Fruit fly (Drosophila melanogaster) whole organism, embryonic: ENCODE data around the gene Nthl1.

ENCODE experiments used
- CG10565 ChIP-seq: fragments of 200-800 bp; sonication (Bioruptor generic); optimal IDR thresholded peaks from 3 replicates; lab custom pipeline; 2016; ENCODE audit warnings: missing biosample characterization, mild to moderate bottlenecking, missing genetic modification characterization
- CG11093 ChIP-seq: fragments of 200-800 bp; sonication (Bioruptor generic); IDR thresholded peaks from 3 replicates; pipeline ENCODE4 v1.3.6; 2022; ENCODE audit warnings: missing biosample characterization, missing genetic modification characterization
- CG11456 ChIP-seq: fragments of 200-800 bp; sonication (Bioruptor generic); IDR thresholded peaks from 3 replicates; pipeline ENCODE4 v1.3.6; 2022; ENCODE audit warnings: missing biosample characterization, missing genetic modification characterization
- CG11696 ChIP-seq: fragments of 200-800 bp; sonication (Bioruptor generic); IDR thresholded peaks from 2 replicates; pipeline ENCODE4 v1.3.6; 2022; ENCODE audit warnings: missing biosample characterization, missing genetic modification characterization
- CG12744 ChIP-seq: fragments of 200-800 bp; sonication (Bioruptor generic); optimal IDR thresholded peaks from 2 replicates; lab custom pipeline; 2016; ENCODE audit warnings: missing biosample characterization, missing genetic modification characterization
- CG14860 ChIP-seq: fragments of 200-800 bp; sonication (Bioruptor generic); IDR thresholded peaks from 3 replicates; pipeline ENCODE4 v1.3.6; 2022; ENCODE audit warnings: missing biosample characterization, missing genetic modification characterization; ENCODE audit not compliant: partially characterized antibody
- CG1647 ChIP-seq: fragments of 200-800 bp; sonication (Bioruptor generic); optimal IDR thresholded peaks from 3 replicates; lab custom pipeline; 2016; ENCODE audit warnings: missing biosample characterization, missing genetic modification characterization
- CG17568 ChIP-seq: fragments of 200-800 bp; sonication (Bioruptor generic); optimal IDR thresholded peaks from 2 replicates; lab custom pipeline; 2018; ENCODE audit warnings: missing biosample characterization, mild to moderate bottlenecking, missing genetic modification characterization, moderate library complexity
- CG17802 ChIP-seq: fragments of 200-800 bp; sonication (Bioruptor generic); optimal IDR thresholded peaks from 2 replicates; lab custom pipeline; 2018; ENCODE audit warnings: missing biosample characterization, mild to moderate bottlenecking, missing genetic modification characterization, moderate library complexity
- CG17829 ChIP-seq: fragments of 200-800 bp; optimal IDR thresholded peaks from 2 replicates; lab custom pipeline; 2019; ENCODE audit warnings: missing biosample characterization, mild to moderate bottlenecking, missing genetic modification characterization, moderate library complexity
- CG18764 ChIP-seq: fragments of 200-800 bp; sonication (Bioruptor generic); optimal IDR thresholded peaks from 3 replicates; lab custom pipeline; 2016; ENCODE audit warnings: missing biosample characterization, missing genetic modification characterization
- CG2202 ChIP-seq: fragments of 200-800 bp; sonication (Bioruptor generic); optimal IDR thresholded peaks from 2 replicates; lab custom pipeline; 2018; ENCODE audit warnings: missing biosample characterization, mild to moderate bottlenecking, missing genetic modification characterization
- CG31365 ChIP-seq: fragments of 200-800 bp; sonication (Bioruptor generic); optimal IDR thresholded peaks from 2 replicates; lab custom pipeline; 2018; ENCODE audit warnings: missing biosample characterization, mild to moderate bottlenecking, missing genetic modification characterization
- CG31388 ChIP-seq: fragments of 200-800 bp; sonication (Bioruptor generic); optimal IDR thresholded peaks from 2 replicates; lab custom pipeline; 2016; ENCODE audit warnings: missing biosample characterization, missing genetic modification characterization
- CG33213 ChIP-seq: fragments of 200-800 bp; sonication (Bioruptor generic); optimal IDR thresholded peaks from 3 replicates; lab custom pipeline; 2016; ENCODE audit warnings: missing biosample characterization, missing genetic modification characterization
- CG34376 ChIP-seq: fragments of 200-800 bp; sonication (Bioruptor generic); optimal IDR thresholded peaks from 2 replicates; lab custom pipeline; 2018; ENCODE audit warnings: missing biosample characterization, mild to moderate bottlenecking, missing genetic modification characterization
- CG4730 ChIP-seq: fragments of 200-800 bp; sonication (Bioruptor generic); IDR thresholded peaks from 2 replicates; pipeline ENCODE4 v1.3.6; 2022; ENCODE audit warnings: missing biosample characterization, missing genetic modification characterization
- CG4820 ChIP-seq: fragments of 200-800 bp; sonication (Bioruptor generic); optimal IDR thresholded peaks from 3 replicates; lab custom pipeline; 2016; ENCODE audit warnings: missing biosample characterization, missing genetic modification characterization
- CG5245 ChIP-seq: fragments of 200-800 bp; sonication (Bioruptor generic); optimal IDR thresholded peaks from 3 replicates; lab custom pipeline; 2016; ENCODE audit warnings: missing biosample characterization, missing genetic modification characterization
- CG5953 ChIP-seq: fragments of 200-800 bp; sonication (Bioruptor generic); IDR thresholded peaks from 2 replicates; pipeline ENCODE4 v1.3.6; 2022; ENCODE audit warnings: missing biosample characterization, missing genetic modification characterization
- CG6683 ChIP-seq: fragments of 200-800 bp; sonication (Bioruptor generic); optimal IDR thresholded peaks from 2 replicates; lab custom pipeline; 2017; ENCODE audit warnings: missing biosample characterization, mild to moderate bottlenecking, missing genetic modification characterization, missing genetic modification reagents
- CG7745 ChIP-seq: fragments of 200-800 bp; sonication (Bioruptor generic); optimal IDR thresholded peaks from 2 replicates; lab custom pipeline; 2018; ENCODE audit warnings: missing biosample characterization, mild to moderate bottlenecking, missing genetic modification characterization, moderate library complexity
- Dll ChIP-seq: fragments of 200-800 bp; sonication (Bioruptor generic); IDR thresholded peaks from 4 replicates; pipeline ENCODE4 v1.3.6; 2022; ENCODE audit warnings: missing biosample characterization, missing genetic modification characterization; ENCODE audit not compliant: partially characterized antibody
- Doc2 ChIP-seq: fragments of 200-800 bp; sonication (Bioruptor generic); IDR thresholded peaks from 2 replicates; pipeline ENCODE4 v1.3.6; 2022; ENCODE audit warnings: missing biosample characterization, missing genetic modification characterization
- Med ChIP-seq: fragments of 200-800 bp; sonication (Bioruptor generic); peaks from one replicate; lab custom pipeline; 2016; ENCODE audit warnings: missing biosample characterization, missing genetic modification characterization, mild to moderate bottlenecking, inconsistent platforms, moderate library complexity
- Meics ChIP-seq: fragments of 200-800 bp; sonication (Bioruptor generic); optimal IDR thresholded peaks from 2 replicates; lab custom pipeline; 2017; ENCODE audit warnings: missing biosample characterization, mild to moderate bottlenecking, missing genetic modification characterization
- Pdp1 ChIP-seq, 2 experiments: fragments of 200-800 bp; sonication (Bioruptor generic); optimal IDR thresholded peaks; 3 replicates each; lab custom pipeline; 2016; ENCODE audit warnings: missing biosample characterization in 2 of 2, missing genetic modification characterization in 2 of 2, mild to moderate bottlenecking in 1 of 2, moderate library complexity in 1 of 2
- Ravus ChIP-seq: fragments of 200-800 bp; sonication (Bioruptor generic); IDR thresholded peaks from 2 replicates; pipeline ENCODE4 v1.3.6; 2022; ENCODE audit warnings: missing biosample characterization, missing genetic modification characterization
- Scr ChIP-seq: fragments of 200-800 bp; sonication (Bioruptor generic); IDR thresholded peaks from 2 replicates; pipeline ENCODE4 v1.3.6; 2022; ENCODE audit warnings: missing biosample characterization, missing genetic modification characterization; ENCODE audit not compliant: partially characterized antibody
- Six4 ChIP-seq: fragments of 200-800 bp; sonication (Bioruptor generic); optimal IDR thresholded peaks from 2 replicates; lab custom pipeline; 2016; ENCODE audit warnings: missing biosample characterization, missing genetic modification characterization
- Stat92E ChIP-seq, 3 experiments: fragments of >200 bp in 2 of 3; fragments of 200-800 bp in 1 of 3; sonication (Bioruptor generic) in 1 of 3; optimal IDR thresholded peaks; 2 replicates each; lab custom pipeline; 2017 to 2019; ENCODE audit warnings: missing biosample characterization in 3 of 3, missing genetic modification characterization in 3 of 3, mild to moderate bottlenecking in 1 of 3, moderate library complexity in 1 of 3
- ac ChIP-seq: fragments of 200-800 bp; sonication (Bioruptor generic); optimal IDR thresholded peaks from 3 replicates; lab custom pipeline; 2017; ENCODE audit warnings: missing biosample characterization, mild to moderate bottlenecking, missing genetic modification characterization
- ato ChIP-seq: fragments of 200-800 bp; sonication (Bioruptor generic); IDR thresholded peaks from 2 replicates; pipeline ENCODE4 v1.3.6; 2022; ENCODE audit warnings: missing biosample characterization, missing genetic modification characterization; ENCODE audit not compliant: partially characterized antibody
- cad ChIP-seq: fragments of >200 bp; optimal IDR thresholded peaks from 2 replicates; lab custom pipeline; 2017; ENCODE audit warnings: missing biosample characterization, missing genetic modification characterization
- chif ChIP-seq, 2 experiments: fragments of 200-800 bp; sonication (Bioruptor generic); optimal IDR thresholded peaks; 3 replicates each; lab custom pipeline; 2016; ENCODE audit warnings: missing biosample characterization in 2 of 2, missing genetic modification characterization in 2 of 2
- dmrt99B ChIP-seq: fragments of 200-800 bp; sonication (Bioruptor generic); optimal IDR thresholded peaks from 2 replicates; lab custom pipeline; 2018; ENCODE audit warnings: missing biosample characterization, mild to moderate bottlenecking, missing genetic modification characterization, moderate library complexity
- dysf ChIP-seq: fragments of 200-800 bp; sonication (Bioruptor generic); IDR thresholded peaks from 3 replicates; pipeline ENCODE4 v1.3.6; 2022; ENCODE audit warnings: missing biosample characterization, missing genetic modification characterization
- en ChIP-seq: fragments of 200-800 bp; sonication (Bioruptor generic); optimal IDR thresholded peaks from 2 replicates; lab custom pipeline; 2016; ENCODE audit warnings: missing biosample characterization, missing genetic modification characterization
- eyg ChIP-seq: fragments of 200-800 bp; sonication (Bioruptor generic); optimal IDR thresholded peaks from 3 replicates; lab custom pipeline; 2016; ENCODE audit warnings: missing biosample characterization, missing genetic modification characterization
- gsb ChIP-seq: fragments of 200-800 bp; sonication (Bioruptor generic); IDR thresholded peaks from 2 replicates; pipeline ENCODE4 v1.3.6; 2022; ENCODE audit warnings: missing biosample characterization, missing genetic modification characterization
- lbe ChIP-seq: fragments of 200-800 bp; sonication (Bioruptor generic); optimal IDR thresholded peaks from 2 replicates; lab custom pipeline; 2016; ENCODE audit warnings: missing biosample characterization, mild to moderate bottlenecking, missing genetic modification characterization
- mld ChIP-seq: fragments of 200-800 bp; sonication (Bioruptor generic); IDR thresholded peaks from 3 replicates; pipeline ENCODE4 v1.3.6; 2022; ENCODE audit warnings: missing biosample characterization, missing genetic modification characterization; ENCODE audit not compliant: partially characterized antibody
- pnt ChIP-seq: fragments of 200-800 bp; sonication (Bioruptor generic); optimal IDR thresholded peaks from 3 replicates; lab custom pipeline; 2016; ENCODE audit warnings: missing biosample characterization, missing genetic modification characterization
- schlank ChIP-seq: fragments of 200-800 bp; sonication (Bioruptor generic); optimal IDR thresholded peaks from 2 replicates; lab custom pipeline; 2018; ENCODE audit warnings: missing biosample characterization, mild to moderate bottlenecking, missing genetic modification characterization
- sim ChIP-seq: fragments of 200-800 bp; sonication (Bioruptor generic); IDR thresholded peaks from 2 replicates; pipeline ENCODE4 v1.3.6; 2022; ENCODE audit warnings: missing biosample characterization, missing genetic modification characterization
- tin ChIP-seq: fragments of 200-800 bp; sonication (Bioruptor generic); optimal IDR thresholded peaks from 3 replicates; lab custom pipeline; 2016; ENCODE audit warnings: missing biosample characterization, missing genetic modification characterization
- trem ChIP-seq: fragments of 200-800 bp; optimal IDR thresholded peaks from 3 replicates; lab custom pipeline; 2019; ENCODE audit warnings: missing biosample characterization, mild to moderate bottlenecking, missing genetic modification characterization, moderate library complexity
- trh ChIP-seq: fragments of 200-800 bp; sonication (Bioruptor generic); optimal IDR thresholded peaks from 2 replicates; lab custom pipeline; 2016; ENCODE audit warnings: missing biosample characterization, missing genetic modification characterization
- wek ChIP-seq: fragments of 200-800 bp; sonication (Bioruptor generic); optimal IDR thresholded peaks from 3 replicates; lab custom pipeline; 2018; ENCODE audit warnings: missing biosample characterization, mild to moderate bottlenecking, missing genetic modification characterization, moderate library complexity
- zfh1 ChIP-seq: fragments of 200-800 bp; sonication (Bioruptor generic); IDR thresholded peaks from 3 replicates; pipeline ENCODE4 v1.3.6; 2022; ENCODE audit warnings: missing biosample characterization, missing genetic modification characterization

The Nthl1 gene

dm6 chr2L:20889857-20890606, 37.6 kb downstream of the Nthl1 start (continued):
- TF ChIP-seq Med: peak; percentile 77
- TF ChIP-seq dysf (GFP tag; lab: Robert Waterston, UW): no peak
- TF ChIP-seq lbe (GFP tag; lab: Kevin White, UChicago): no peak
- TF ChIP-seq CG31388 (GFP tag; lab: Kevin White, UChicago): no peak
- TF ChIP-seq tin (GFP tag; lab: Kevin White, UChicago): peak; percentile 36
- TF ChIP-seq CG12744 (GFP tag; lab: Kevin White, UChicago): no peak
- TF ChIP-seq CG4820 (GFP tag; lab: Kevin White, UChicago): peak; percentile 44
- TF ChIP-seq Scr (GFP tag; lab: Robert Waterston, UW): no peak
- peak; percentile 3 for TF ChIP-seq CG31365 (tag; lab: Kevin White, UChicago)
- peak; percentile 27 for TF ChIP-seq trh (GFP tag; lab: Kevin White, UChicago)
- TF ChIP-seq trem (tag; lab: Kevin White, UChicago): no peak
- no peak for TF ChIP-seq CG17568 (GFP tag; lab: Kevin White, UChicago)
- TF ChIP-seq mld (GFP tag; lab: Robert Waterston, UW): no peak
- TF ChIP-seq CG1647: no peak
- TF ChIP-seq wek (GFP tag; lab: Kevin White, UChicago): no peak
- TF ChIP-seq pnt (GFP tag; lab: Kevin White, UChicago): peak; percentile 11
- TF ChIP-seq CG10565 (GFP tag; lab: Kevin White, UChicago): no peak
- peak; percentile 5 to 31 for TF ChIP-seq Pdp1 (GFP tag; optimal IDR thresholded peaks at IDR 0.05; lab: Kevin White, UChicago)
- peak; percentile 14 for TF ChIP-seq Meics (GFP tag; lab: Kevin White, UChicago)
- TF ChIP-seq ato (GFP tag; lab: Robert Waterston, UW): no peak
- no peak for TF ChIP-seq CG11456 (GFP tag; lab: Robert Waterston, UW)
- TF ChIP-seq Stat92E (GFP tag; optimal IDR thresholded peaks at IDR 0.05; lab: Kevin White, UChicago): peak in 1 of 3 experiments; percentile 17
- no peak for TF ChIP-seq gsb (GFP tag; lab: Robert Waterston, UW)
- no peak for TF ChIP-seq CG11696 (GFP tag; lab: Robert Waterston, UW)
- no peak for TF ChIP-seq CG18764
- TF ChIP-seq cad (GFP tag; lab: Kevin White, UChicago): no peak
- 0 out of 4 replicates have a peak, but pooled peaks have one; percentile 22 for TF ChIP-seq Dll (GFP tag; lab: Robert Waterston, UW)
- TF ChIP-seq CG6683 (GFP tag; lab: Kevin White, UChicago): no peak
- no peak for TF ChIP-seq CG5953 (GFP tag; lab: Robert Waterston, UW)
- TF ChIP-seq CG17802 (tag; lab: Kevin White, UChicago): no peak
- no peak for TF ChIP-seq CG17829
- no peak for TF ChIP-seq schlank (tag; lab: Kevin White, UChicago)
- no peak for TF ChIP-seq eyg
- TF ChIP-seq zfh1 (GFP tag; lab: Robert Waterston, UW): no peak
- no peak for TF ChIP-seq CG11093 (GFP tag; lab: Robert Waterston, UW)
- TF ChIP-seq CG7745: no peak
- TF ChIP-seq ac (GFP tag; lab: Kevin White, UChicago): no peak
- TF ChIP-seq dmrt99B (tag; lab: Kevin White, UChicago): peak; percentile 65
- TF ChIP-seq CG2202 (tag; lab: Kevin White, UChicago): peak; percentile 7
- no peak for TF ChIP-seq CG4730 (GFP tag; lab: Robert Waterston, UW)
- TF ChIP-seq CG14860 (GFP tag; lab: Robert Waterston, UW): no peak
- TF ChIP-seq CG33213 (GFP tag; lab: Kevin White, UChicago): peak; percentile 10
- no peak for TF ChIP-seq Doc2 (GFP tag; lab: Robert Waterston, UW)
- TF ChIP-seq Ravus (GFP tag; lab: Robert Waterston, UW): peak; percentile 39; the same call in 1 of the 2 replicates
- TF ChIP-seq sim: no peak
- no peak for TF ChIP-seq CG5245 (GFP tag; lab: Kevin White, UChicago)
- TF ChIP-seq chif (GFP tag; optimal IDR thresholded peaks at IDR 0.05; lab: Kevin White, UChicago): peak in 1 of 2 experiments; percentile 5
- peak; percentile 62 for TF ChIP-seq CG34376 (GFP tag; lab: Kevin White, UChicago)
- TF ChIP-seq en (GFP tag; lab: Kevin White, UChicago): no peak
- peak; percentile 39 for TF ChIP-seq Six4 (GFP tag; lab: Kevin White, UChicago)
